Fruit fly (Drosophila melanogaster) whole organism, wandering third instar larva: ENCODE data around the gene CG31693.

Experiments used
- Abd-B ChIP-seq: fragments of >200 bp; optimal IDR thresholded peaks from 2 replicates; lab custom pipeline; 2017; ENCODE audit warnings: missing biosample characterization, missing genetic modification characterization
- CG32264 ChIP-seq: fragments of 200-800 bp; sonication (Bioruptor generic); optimal IDR thresholded peaks from 2 replicates; lab custom pipeline; 2016; ENCODE audit warnings: missing biosample characterization, missing genetic modification characterization
- CG9705 ChIP-seq: fragments of 200-800 bp; sonication (Bioruptor generic); optimal IDR thresholded peaks from 2 replicates; lab custom pipeline; 2018; ENCODE audit warnings: missing biosample characterization, mild to moderate bottlenecking, missing genetic modification characterization
- CrebA ChIP-seq: fragments of 200-800 bp; sonication (Bioruptor generic); optimal IDR thresholded peaks from 2 replicates; lab custom pipeline; 2016; ENCODE audit warnings: missing biosample characterization, mild to moderate bottlenecking, missing genetic modification characterization, borderline replicate concordance
- Dfd ChIP-seq: fragments of >200 bp; optimal IDR thresholded peaks from 2 replicates; lab custom pipeline; 2017; ENCODE audit warnings: missing biosample characterization, missing genetic modification characterization
- Dif ChIP-seq: fragments of 200-275, 200-300 bp; sonication (Bioruptor generic); optimal IDR thresholded peaks from 2 replicates; lab custom pipeline; 2018; ENCODE audit warnings: missing biosample characterization, missing genetic modification characterization; ENCODE audit not compliant: partially characterized antibody
- GATAd ChIP-seq: sonication (Bioruptor generic); optimal IDR thresholded peaks from 2 replicates; lab custom pipeline; 2016; ENCODE audit warnings: missing biosample characterization, missing genetic modification characterization
- HLH106 ChIP-seq: fragments of 200-800 bp; optimal IDR thresholded peaks from 3 replicates; lab custom pipeline; 2019; ENCODE audit warnings: missing biosample characterization, mild to moderate bottlenecking, missing genetic modification characterization, moderate library complexity
- Hnf4 ChIP-seq: fragments of 200-800 bp; sonication (Bioruptor generic); optimal IDR thresholded peaks from 2 replicates; lab custom pipeline; 2016; ENCODE audit warnings: missing biosample characterization, mild to moderate bottlenecking, missing genetic modification characterization
- Hr78 ChIP-seq: fragments of >200 bp; optimal IDR thresholded peaks from 2 replicates; lab custom pipeline; 2017; ENCODE audit warnings: missing biosample characterization, missing genetic modification characterization
- Jra ChIP-seq: sonication (Bioruptor generic); optimal IDR thresholded peaks from 2 replicates; lab custom pipeline; 2016; ENCODE audit warnings: missing biosample characterization, missing genetic modification characterization
- Mio ChIP-seq: sonication (Bioruptor generic); optimal IDR thresholded peaks from 2 replicates; lab custom pipeline; 2016; ENCODE audit warnings: missing biosample characterization, missing genetic modification characterization
- Myc ChIP-seq: fragments of >200 bp; optimal IDR thresholded peaks from 2 replicates; lab custom pipeline; 2017
- N ChIP-seq: fragments of >200 bp; optimal IDR thresholded peaks from 2 replicates; lab custom pipeline; 2018; ENCODE audit warnings: missing biosample characterization, missing external identifiers, missing genetic modification characterization
- OdsH ChIP-seq: fragments of 200-800 bp; sonication (Bioruptor generic); optimal IDR thresholded peaks from 2 replicates; lab custom pipeline; 2016; ENCODE audit warnings: missing biosample characterization, mild to moderate bottlenecking, missing genetic modification characterization
- Rel ChIP-seq, 2 experiments: fragments of 200-800 bp; sonication (Bioruptor generic) in 1 of 2; optimal IDR thresholded peaks; 2 replicates in 1 of 2; 3 replicates in 1 of 2; lab custom pipeline; 2016 to 2019; ENCODE audit warnings: mild to moderate bottlenecking in 2 of 2, missing biosample characterization in 2 of 2, missing genetic modification characterization in 2 of 2, moderate library complexity in 1 of 2
- br ChIP-seq: fragments of 200-800 bp; sonication (Bioruptor generic); optimal IDR thresholded peaks from 2 replicates; lab custom pipeline; 2016; ENCODE audit warnings: missing biosample characterization, missing genetic modification characterization
- brk ChIP-seq: fragments of 200-800 bp; sonication (Bioruptor generic); optimal IDR thresholded peaks from 2 replicates; lab custom pipeline; 2016; ENCODE audit warnings: missing biosample characterization, mild to moderate bottlenecking, missing genetic modification characterization
- dmrt93B ChIP-seq: fragments of 200-800 bp; sonication (Bioruptor generic); optimal IDR thresholded peaks from 2 replicates; lab custom pipeline; 2018; ENCODE audit warnings: missing biosample characterization, mild to moderate bottlenecking, missing genetic modification characterization
- dsf ChIP-seq: sonication (Bioruptor generic); optimal IDR thresholded peaks from 2 replicates; lab custom pipeline; 2016; ENCODE audit warnings: missing biosample characterization, missing genetic modification characterization, borderline replicate concordance
- ey ChIP-seq: fragments of 200-800 bp; sonication (Bioruptor generic); optimal IDR thresholded peaks from 2 replicates; lab custom pipeline; 2016; ENCODE audit warnings: missing biosample characterization, missing genetic modification characterization
- foxo ChIP-seq, 2 experiments: fragments of 200-800 bp; sonication (Bioruptor generic); optimal IDR thresholded peaks; 2 replicates in 1 of 2; 3 replicates in 1 of 2; lab custom pipeline; 2016 to 2017; ENCODE audit warnings: missing biosample characterization in 2 of 2, missing genetic modification characterization in 2 of 2
- fru ChIP-seq: fragments of 200-800 bp; sonication (Bioruptor generic); optimal IDR thresholded peaks from 3 replicates; lab custom pipeline; 2016; ENCODE audit warnings: missing biosample characterization, mild to moderate bottlenecking, missing genetic modification characterization
- h ChIP-seq: fragments of 200-800 bp; sonication (Bioruptor generic); optimal IDR thresholded peaks from 3 replicates; lab custom pipeline; 2016; ENCODE audit warnings: missing biosample characterization, mild to moderate bottlenecking, missing genetic modification characterization
- jim ChIP-seq: fragments of 175-275, 200-325 bp; sonication (Bioruptor generic); optimal IDR thresholded peaks from 2 replicates; lab custom pipeline; 2016; ENCODE audit warnings: missing biosample characterization, mild to moderate bottlenecking, missing genetic modification characterization
- lola ChIP-seq: fragments of >200 bp; optimal IDR thresholded peaks from 2 replicates; lab custom pipeline; 2017; ENCODE audit warnings: missing biosample characterization, missing genetic modification characterization
- pan ChIP-seq: fragments of >200 bp; optimal IDR thresholded peaks from 2 replicates; lab custom pipeline; 2017
- psq ChIP-seq: fragments of 200-800 bp; sonication (Bioruptor generic); optimal IDR thresholded peaks from 3 replicates; lab custom pipeline; 2017; ENCODE audit warnings: missing biosample characterization, mild to moderate bottlenecking, missing genetic modification characterization, moderate library complexity
- rgr ChIP-seq: fragments of 200-800 bp; sonication (Bioruptor generic); optimal IDR thresholded peaks from 3 replicates; lab custom pipeline; 2016; ENCODE audit warnings: missing biosample characterization, mild to moderate bottlenecking, missing genetic modification characterization
- sage ChIP-seq: fragments of 200-800 bp; sonication (Bioruptor generic); optimal IDR thresholded peaks from 2 replicates; lab custom pipeline; 2016; ENCODE audit warnings: missing biosample characterization, mild to moderate bottlenecking, missing genetic modification characterization
- tai ChIP-seq: sonication (Bioruptor generic); optimal IDR thresholded peaks from 2 replicates; lab custom pipeline; 2016; ENCODE audit warnings: missing biosample characterization, missing genetic modification characterization
- usp ChIP-seq: fragments of >200 bp; optimal IDR thresholded peaks from 2 replicates; lab custom pipeline; 2017; ENCODE audit warnings: missing biosample characterization, missing genetic modification characterization
- woc ChIP-seq: sonication (Bioruptor generic); optimal IDR thresholded peaks from 2 replicates; lab custom pipeline; 2016; ENCODE audit warnings: missing biosample characterization, mild to moderate bottlenecking, missing genetic modification characterization

Gene CG31693

DNA sequence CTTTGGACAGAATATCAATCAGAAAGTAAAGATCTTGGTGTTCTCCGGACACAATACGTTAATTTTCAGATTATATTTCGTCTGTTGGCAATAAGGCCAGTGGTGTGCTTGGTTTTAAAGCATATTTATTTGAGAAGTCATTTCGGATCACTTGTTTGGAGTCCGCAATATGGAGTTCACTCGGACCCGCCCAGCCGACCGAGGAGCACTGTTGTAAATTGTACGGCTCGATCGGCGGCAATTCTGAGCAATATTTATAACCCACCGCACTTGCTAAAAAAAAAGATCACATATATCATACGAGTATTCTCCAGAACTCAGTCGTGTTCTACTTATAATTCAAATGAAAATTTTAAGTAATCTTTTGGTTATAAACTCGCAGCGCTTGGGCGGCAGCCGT lies at the start of gene CG31693:
Gene CG31693, plus strand, starts transcription at position 301 of the 400 bp plus-strand sequence.
- TF ChIP-seq tai (GFP tag; lab: Kevin White, UChicago) (no peak), Abd-B (no peak), Hnf4 (GFP tag; lab: Kevin White, UChicago) (no peak), CrebA (no peak), h (GFP tag; lab: Kevin White, UChicago) (no peak), psq (GFP tag; lab: Kevin White, UChicago) (no peak), OdsH (GFP tag; lab: Kevin White, UChicago) (no peak), CG32264 (GFP tag; lab: Kevin White, UChicago) (no peak), fru (GFP tag; lab: Kevin White, UChicago) (no peak), Dif (no peak), pan (lab: Kevin White, UChicago) (no peak), Hr78 (GFP tag; lab: Kevin White, UChicago) (no peak), sage (GFP tag; lab: Kevin White, UChicago) (no peak), lola (GFP tag; lab: Kevin White, UChicago) (no peak), Jra (no peak), rgr (no peak), Myc (lab: Kevin White, UChicago) (no peak), jim (no peak), dsf (GFP tag; lab: Kevin White, UChicago) (no peak), Rel (GFP tag; optimal IDR thresholded peaks at IDR 0.05; lab: Kevin White, UChicago) (no peak), Rel (tag; optimal IDR thresholded peaks at IDR 0.05; lab: Kevin White, UChicago) (no peak)
- TF ChIP-seq, all 38 proteins: peak for 0

DNA sequence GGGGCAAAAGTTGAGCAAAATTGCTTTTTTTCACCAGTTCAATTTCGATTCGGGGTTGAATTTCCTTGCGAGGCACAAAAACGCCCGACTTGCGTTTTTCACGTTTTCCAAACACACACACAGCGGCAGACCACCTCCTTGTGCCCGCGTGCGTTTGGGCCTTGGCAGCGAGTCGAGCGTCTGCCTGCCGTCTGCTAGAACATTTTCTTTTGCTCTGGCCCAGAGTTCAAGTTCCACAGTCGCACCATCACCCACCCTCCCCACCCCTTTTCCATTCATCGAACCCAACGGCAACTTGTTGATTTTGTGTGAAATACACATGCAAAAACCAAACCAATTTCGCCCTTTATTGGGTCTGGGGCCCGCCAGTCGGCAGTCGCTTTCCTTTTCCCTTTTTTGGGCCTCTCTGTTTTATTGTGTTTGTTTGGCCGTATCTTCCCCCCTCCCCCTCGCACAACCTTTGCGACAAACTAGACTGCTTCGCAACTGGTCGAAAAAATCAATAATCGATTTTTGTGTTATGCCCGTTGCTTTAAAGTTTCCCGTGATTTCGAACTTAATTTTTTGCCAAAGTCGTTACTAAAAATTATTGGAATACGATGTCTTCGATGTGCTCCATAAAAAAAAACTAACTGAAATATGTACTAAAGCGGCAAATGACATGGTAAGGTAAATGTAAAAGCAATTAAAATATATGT lies 44.1 kb upstream of the CG31693 start:
- no peak for TF ChIP-seq Abd-B
- TF ChIP-seq psq (GFP tag; lab: Kevin White, UChicago) = no peak
- TF ChIP-seq Dfd = no peak
- no peak for TF ChIP-seq brk (GFP tag; lab: Kevin White, UChicago)
- TF ChIP-seq Myc (lab: Kevin White, UChicago) = no peak
- TF ChIP-seq Jra = no peak
- no peak for TF ChIP-seq dmrt93B (GFP tag; lab: Kevin White, UChicago)
- TF ChIP-seq h (GFP tag; lab: Kevin White, UChicago) = no peak
- no peak for TF ChIP-seq N (GFP tag; lab: Kevin White, UChicago)
- no peak for TF ChIP-seq fru (GFP tag; lab: Kevin White, UChicago)
- no peak for TF ChIP-seq HLH106 (tag; lab: Kevin White, UChicago)
- TF ChIP-seq br (GFP tag; lab: Kevin White, UChicago) = no peak
- TF ChIP-seq CG9705 (GFP tag; lab: Kevin White, UChicago) = no peak
- no peak for TF ChIP-seq dsf (GFP tag; lab: Kevin White, UChicago)
- no peak for TF ChIP-seq OdsH (GFP tag; lab: Kevin White, UChicago)
- TF ChIP-seq Hr78 (GFP tag; lab: Kevin White, UChicago) = no peak
- TF ChIP-seq Mio = no peak
- TF ChIP-seq, all 38 proteins: peak for 0

DNA sequence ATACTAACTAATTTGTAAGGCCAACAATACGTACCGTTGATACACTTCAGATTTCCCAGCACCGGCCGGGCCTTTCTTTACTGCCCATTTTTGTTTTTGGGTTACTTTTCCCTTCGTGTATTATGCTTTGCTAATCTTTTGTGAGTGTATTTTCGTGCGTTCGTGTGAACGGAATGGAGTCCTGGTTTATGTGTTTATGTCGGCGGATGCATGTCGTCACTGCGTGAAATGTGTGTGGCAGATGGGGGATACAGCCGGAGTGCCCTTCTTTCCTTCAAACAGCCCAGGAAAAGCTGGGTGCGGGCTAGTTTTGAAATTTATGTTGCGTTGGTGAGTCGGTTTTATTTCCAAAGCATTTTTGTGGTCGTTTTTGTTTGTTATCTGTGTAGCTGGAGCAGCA lies 40.1 kb upstream of the CG31693 start:
- no peak for TF ChIP-seq CG9705 (GFP tag; lab: Kevin White, UChicago)
- TF ChIP-seq CG32264 (GFP tag; lab: Kevin White, UChicago) = no peak
- no peak for TF ChIP-seq lola (GFP tag; lab: Kevin White, UChicago)
- TF ChIP-seq, all 38 proteins: peak for 0

DNA sequence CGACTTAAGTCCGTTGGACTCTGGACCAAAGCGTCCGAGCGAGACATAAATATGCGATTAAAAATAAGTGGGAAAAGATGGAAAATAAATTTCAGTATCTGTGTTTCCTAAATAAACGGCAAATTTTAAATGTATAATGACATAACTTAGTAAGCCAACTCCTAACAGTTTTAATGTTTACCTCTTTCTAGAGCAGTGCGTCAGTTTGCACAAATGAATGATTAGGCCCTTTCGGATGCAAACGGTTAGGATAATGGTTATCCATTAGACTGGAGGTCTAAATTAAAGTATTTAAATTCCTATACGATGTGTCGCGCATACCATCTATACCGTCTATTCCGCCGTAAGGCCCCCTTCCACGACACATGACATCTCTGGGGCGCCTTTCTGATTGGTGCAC lies 22.2 kb upstream of the CG31693 start, which contains the start of gene CG2528:
Gene CG2528, minus strand, starts transcription at position 101 of the 400 bp plus-strand sequence.
- TF ChIP-seq HLH106 (tag; lab: Kevin White, UChicago) (no peak), dmrt93B (GFP tag; lab: Kevin White, UChicago) (no peak), sage (GFP tag; lab: Kevin White, UChicago) (no peak), tai (GFP tag; lab: Kevin White, UChicago) (no peak), Dfd (no peak), rgr (no peak), usp (GFP tag; lab: Kevin White, UChicago) (no peak), woc (no peak), Mio (no peak), Hnf4 (GFP tag; lab: Kevin White, UChicago) (no peak), fru (GFP tag; lab: Kevin White, UChicago) (no peak), Rel (GFP tag; optimal IDR thresholded peaks at IDR 0.05; lab: Kevin White, UChicago) (no peak), Rel (tag; optimal IDR thresholded peaks at IDR 0.05; lab: Kevin White, UChicago) (no peak), OdsH (GFP tag; lab: Kevin White, UChicago) (no peak)

DNA sequence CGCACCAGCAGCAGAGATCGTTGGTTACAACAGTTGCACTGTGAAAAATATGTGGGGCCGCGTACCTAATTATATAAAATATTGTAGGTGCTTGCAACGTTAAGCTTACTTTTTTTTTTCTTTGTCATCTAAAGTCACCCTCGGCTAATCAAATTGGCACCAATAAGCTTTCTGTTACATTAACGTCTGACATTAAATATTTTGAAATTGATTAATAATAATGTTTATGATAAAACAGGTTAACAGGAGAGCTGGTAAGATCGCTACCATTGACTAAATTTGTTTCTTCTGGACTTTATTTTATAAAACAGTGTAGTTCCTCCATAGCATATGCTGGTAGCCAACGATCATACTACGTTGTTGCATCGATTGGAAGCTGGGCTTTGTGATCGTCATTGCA lies 21.6 kb upstream of the CG31693 start:
- TF ChIP-seq Jra = no peak
- TF ChIP-seq h (GFP tag; lab: Kevin White, UChicago) = peak; percentile 25
- TF ChIP-seq Myc (lab: Kevin White, UChicago) = no peak
- peak; percentile 31 for TF ChIP-seq OdsH (GFP tag; lab: Kevin White, UChicago)
- TF ChIP-seq rgr = no peak
- TF ChIP-seq pan (lab: Kevin White, UChicago) = no peak
- TF ChIP-seq ey (GFP tag; lab: Kevin White, UChicago) = no peak
- no peak for TF ChIP-seq GATAd (GFP tag; lab: Kevin White, UChicago)
- no peak for TF ChIP-seq Dfd
- no peak for TF ChIP-seq dmrt93B (GFP tag; lab: Kevin White, UChicago)
- TF ChIP-seq Hnf4 (GFP tag; lab: Kevin White, UChicago) = no peak
- TF ChIP-seq Rel (GFP tag; optimal IDR thresholded peaks at IDR 0.05; lab: Kevin White, UChicago) = no peak
- no peak for TF ChIP-seq Rel (tag; optimal IDR thresholded peaks at IDR 0.05; lab: Kevin White, UChicago)
- TF ChIP-seq fru (GFP tag; lab: Kevin White, UChicago) = peak; percentile 49
- TF ChIP-seq foxo (GFP tag; optimal IDR thresholded peaks at IDR 0.05; lab: Kevin White, UChicago) = peak in 1 of 2 experiments; percentile 30
- no peak for TF ChIP-seq sage (GFP tag; lab: Kevin White, UChicago)
- TF ChIP-seq CG32264 (GFP tag; lab: Kevin White, UChicago) = no peak
- peak; percentile 4 for TF ChIP-seq woc
- no peak for TF ChIP-seq lola (GFP tag; lab: Kevin White, UChicago)
- TF ChIP-seq HLH106 (tag; lab: Kevin White, UChicago) = peak; percentile 15
- TF ChIP-seq CG9705 (GFP tag; lab: Kevin White, UChicago) = no peak
